Fruit fly (Drosophila melanogaster): ENCODE results near the gene MFS3.

The MFS3 gene

DNA sequence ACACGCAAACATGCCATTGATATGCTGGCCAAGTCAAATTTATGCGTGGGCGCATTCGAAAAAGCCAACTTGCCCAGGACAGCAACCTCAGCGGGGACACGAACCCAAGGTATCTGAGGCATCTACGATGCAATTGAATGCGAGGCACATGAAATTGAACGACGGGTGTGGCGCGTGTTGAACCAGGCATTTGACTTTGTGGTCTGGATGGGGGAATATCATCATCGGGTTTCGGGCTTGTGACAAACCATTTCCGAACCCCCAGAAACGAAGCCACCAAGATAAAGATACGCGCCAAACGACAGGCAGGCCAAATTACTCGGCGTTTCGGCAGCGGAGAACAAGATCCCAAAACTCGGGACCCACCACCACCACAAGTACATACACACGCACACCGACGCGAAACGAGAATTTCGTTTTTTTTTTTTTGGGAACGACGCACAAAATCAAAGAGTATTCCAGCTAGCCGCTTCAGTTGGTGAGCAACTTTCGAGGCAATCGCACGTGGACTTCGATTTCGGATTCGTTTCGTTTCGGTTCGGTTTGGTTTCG, at the start of gene MFS3:
TSS of gene MFS3 (plus strand) at position 472 of the 552 bp plus-strand sequence.
- TF ChIP-seq CG1603 (tag; optimal IDR thresholded peaks at IDR 0.05) (peak; percentile 80), Ets65A (GFP tag) (no peak), Dbx (GFP tag; IDR thresholded peaks at IDR 0.05) (peak; percentile 29; the same call in 2 of the 3 replicates), cad (GFP tag; optimal IDR thresholded peaks at IDR 0.05) (no peak), Xbp1 (GFP tag; optimal IDR thresholded peaks at IDR 0.05) (peak; percentile 12), Hmx (GFP tag; optimal IDR thresholded peaks at IDR 0.05) (no peak), Vsx1 (GFP tag; optimal IDR thresholded peaks at IDR 0.05) (peak; percentile 8), CG11504 (tag; optimal IDR thresholded peaks at IDR 0.05) (peak; percentile 53), CG7987 (GFP tag; optimal IDR thresholded peaks at IDR 0.05) (peak; percentile 41), dati (GFP tag; IDR thresholded peaks at IDR 0.05) (no peak), so (GFP tag; IDR thresholded peaks at IDR 0.05) (peak; percentile 71; the same call in 2 of the 3 replicates), CG5245 (GFP tag; optimal IDR thresholded peaks at IDR 0.05) (no peak), CG12659 (GFP tag; optimal IDR thresholded peaks at IDR 0.05) (peak; percentile 33), tap (tag; optimal IDR thresholded peaks at IDR 0.05) (peak; percentile 11), CG10979 (tag; optimal IDR thresholded peaks at IDR 0.05) (no peak), Dip2 (GFP tag; IDR thresholded peaks at IDR 0.05) (no peak), cg (GFP tag; optimal IDR thresholded peaks at IDR 0.05) (peak; percentile 81), ase (GFP tag; IDR thresholded peaks at IDR 0.05) (0 out of 3 replicates have a peak, but pooled peaks have one; percentile 12), pita (GFP tag; optimal IDR thresholded peaks at IDR 0.05) (peak; percentile 66), Med (GFP tag) (peak; percentile 65), ems (GFP tag; optimal IDR thresholded peaks at IDR 0.05) (no peak), CG15514 (GFP tag; optimal IDR thresholded peaks at IDR 0.05) (peak; percentile 76), sim (GFP tag; IDR thresholded peaks at IDR 0.05) (no peak), gsb-n (tag; optimal IDR thresholded peaks at IDR 0.05) (no peak), sqz (GFP tag; optimal IDR thresholded peaks at IDR 0.05) (peak; percentile 96), Hey (tag; optimal IDR thresholded peaks at IDR 0.05) (peak; percentile 13), bsh (GFP tag; optimal IDR thresholded peaks at IDR 0.05) (no peak), crp (GFP tag; optimal IDR thresholded peaks at IDR 0.05) (peak in 1 of 2 experiments; percentile 4), Nf-YC (tag; optimal IDR thresholded peaks at IDR 0.05) (peak; percentile 7), amos (GFP tag; IDR thresholded peaks at IDR 0.05; ENCODE audit: partially characterized antibody) (0 out of 2 replicates have a peak, but pooled peaks have one; percentile 11), CG13287 (GFP tag; IDR thresholded peaks at IDR 0.05; ENCODE audit: partially characterized antibody) (peak; percentile 43; the same call in 1 of the 2 replicates), Ptx1 (GFP tag; IDR thresholded peaks at IDR 0.05) (no peak), ken (GFP tag; IDR thresholded peaks at IDR 0.05) (no peak), CTCF (GFP tag; optimal IDR thresholded peaks at IDR 0.05) (peak; percentile 82), gce (GFP tag; IDR thresholded peaks at IDR 0.05) (0 out of 3 replicates have a peak, but pooled peaks have one; percentile 32), kni (GFP tag; optimal IDR thresholded peaks at IDR 0.05) (peak; percentile 80), Drgx (GFP tag; IDR thresholded peaks at IDR 0.05) (peak; percentile 25; the same call in 1 of the 2 replicates), sug (tag; optimal IDR thresholded peaks at IDR 0.05) (peak; percentile 36), grn (GFP tag; optimal IDR thresholded peaks at IDR 0.05) (peak; percentile 58), HLHmδ (GFP tag; optimal IDR thresholded peaks at IDR 0.05) (peak; percentile 37), Ssrp (tag; optimal IDR thresholded peaks at IDR 0.05) (no peak), CG2889 (GFP tag; IDR thresholded peaks at IDR 0.05) (no peak), Bgb (GFP tag; IDR thresholded peaks at IDR 0.05; ENCODE audit: partially characterized antibody) (peak; percentile 26; the same call in 1 of the 2 replicates), odd (GFP tag; optimal IDR thresholded peaks at IDR 0.05) (peak; percentile 37), CG8765 (GFP tag; IDR thresholded peaks at IDR 0.05) (no peak), CG34422 (GFP tag; IDR thresholded peaks at IDR 0.05) (no peak), Pdp1 (GFP tag; optimal IDR thresholded peaks at IDR 0.05) (peak in 1 of 2 experiments; percentile 28), Dp (GFP tag; optimal IDR thresholded peaks at IDR 0.05) (peak; percentile 60), CG32772 (GFP tag; IDR thresholded peaks at IDR 0.05) (peak; percentile 53; the same call in 1 of the 2 replicates), Xrp1 (GFP tag; IDR thresholded peaks at IDR 0.05) (peak; percentile 15; the same call in 1 of the 2 replicates)
